Worm (Caenorhabditis elegans): ENCODE data around the gene set-2.

The set-2 gene

DNA sequence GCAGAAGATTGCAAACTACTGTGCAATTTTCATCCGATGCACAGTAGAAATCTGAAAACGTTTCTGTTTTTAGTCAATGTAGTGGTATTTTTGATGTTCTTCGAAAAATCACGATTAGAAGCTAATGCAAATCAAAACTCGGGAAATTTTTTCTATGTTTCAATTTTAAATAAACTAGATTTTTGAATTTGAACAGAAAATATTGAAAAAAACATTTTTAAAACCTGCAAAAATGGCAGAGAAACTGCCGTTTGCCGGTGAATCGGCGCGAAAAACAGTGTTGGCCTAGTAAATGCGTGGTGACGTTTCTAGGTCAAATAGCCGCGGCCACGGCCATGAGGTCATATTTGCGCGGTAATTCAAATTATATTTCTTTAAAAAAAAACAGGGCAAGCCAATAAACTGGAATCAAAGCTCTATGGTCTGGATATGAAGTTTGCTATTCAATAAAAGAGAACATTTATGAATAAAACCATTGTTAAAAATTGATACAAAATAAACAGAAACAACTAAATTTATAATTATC is at the start of gene set-2:
Gene set-2 (minus strand): TSS at position 51 of the 526 bp plus-strand sequence.
- TF ChIP-seq nhr-84 (tag; optimal IDR thresholded peaks at IDR 0.05) (no peak), unc-86 (tag; optimal IDR thresholded peaks at IDR 0.05) (peak; percentile 25), tlp-1 (tag; optimal IDR thresholded peaks at IDR 0.05) (no peak), aly-2 (tag; optimal IDR thresholded peaks at IDR 0.05) (peak; percentile 44), nhr-11 (tag; optimal IDR thresholded peaks at IDR 0.05) (no peak), nhr-28 (tag; optimal IDR thresholded peaks at IDR 0.05) (no peak), lin-13 (GFP tag; optimal IDR thresholded peaks at IDR 0.05) (peak; percentile 39), irx-1 (tag; optimal IDR thresholded peaks at IDR 0.05) (peak; percentile 87), lin-14 (GFP tag; optimal IDR thresholded peaks at IDR 0.05) (peak; percentile 63), ztf-11 (tag; optimal IDR thresholded peaks at IDR 0.05) (peak in 1 of 2 experiments; percentile 88), isw-1 (GFP tag; IDR thresholded peaks at IDR 0.05) (peak; percentile 70), xbp-1 (tag; optimal IDR thresholded peaks at IDR 0.05) (peak; percentile 75), lin-35 (GFP tag; optimal IDR thresholded peaks at IDR 0.05) (peak; percentile 95 to 96), nhr-19 (GFP tag; conservative IDR thresholded peaks at IDR 0.05) (peak; percentile 76), zip-4 (GFP tag; optimal IDR thresholded peaks at IDR 0.05) (no peak), blmp-1 (tag; optimal IDR thresholded peaks at IDR 0.05) (peak; percentile 44), unc-130 (tag; optimal IDR thresholded peaks at IDR 0.05) (no peak), egl-13 (tag; optimal IDR thresholded peaks at IDR 0.05) (peak; percentile 73), nhr-47 (tag; optimal IDR thresholded peaks at IDR 0.05) (peak; percentile 81), pax-3 (tag; optimal IDR thresholded peaks at IDR 0.05) (peak; percentile 78), zag-1 (tag; optimal IDR thresholded peaks at IDR 0.05) (no peak), mdl-1 (tag; optimal IDR thresholded peaks at IDR 0.05) (no peak), swsn-7 (tag; optimal IDR thresholded peaks at IDR 0.05) (peak; percentile 54), nhr-237 (tag; optimal IDR thresholded peaks at IDR 0.05) (no peak), jun-1 (tag; optimal IDR thresholded peaks at IDR 0.05) (peak; percentile 24), F16B12.6 (tag; optimal IDR thresholded peaks at IDR 0.05) (peak; percentile 54), snpc-4 (tag; optimal IDR thresholded peaks at IDR 0.05) (peak; percentile 38), vab-15 (tag; optimal IDR thresholded peaks at IDR 0.05) (no peak), lsy-2 (tag; optimal IDR thresholded peaks at IDR 0.05) (peak; percentile 62 to 76), ceh-90 (tag; optimal IDR thresholded peaks at IDR 0.05) (peak; percentile 91), dsc-1 (tag; optimal IDR thresholded peaks at IDR 0.05) (peak; percentile 69), mab-9 (GFP tag; IDR thresholded peaks at IDR 0.05) (no peak), lin-15B (tag; optimal IDR thresholded peaks at IDR 0.05) (peak; percentile 73), efl-3 (GFP tag; optimal IDR thresholded peaks at IDR 0.05) (no peak), elt-2 (tag; optimal IDR thresholded peaks at IDR 0.05) (peak; percentile 1), lin-39 (tag; optimal IDR thresholded peaks at IDR 0.05) (no peak), nhr-12 (tag; optimal IDR thresholded peaks at IDR 0.05) (no peak), sox-4 (tag; optimal IDR thresholded peaks at IDR 0.05) (peak; percentile 70), rnt-1 (tag; optimal IDR thresholded peaks at IDR 0.05) (peak; percentile 97), ceh-63 (GFP tag; optimal IDR thresholded peaks at IDR 0.05) (no peak), unc-30 (tag; optimal IDR thresholded peaks at IDR 0.05) (no peak), hlh-17 (GFP tag; optimal IDR thresholded peaks at IDR 0.05; ENCODE audit: borderline replicate concordance) (no peak), nhr-71 (tag; optimal IDR thresholded peaks at IDR 0.05) (peak; percentile 84), hpl-2 (GFP tag; optimal IDR thresholded peaks at IDR 0.05) (no peak), C04F5.9 (tag; optimal IDR thresholded peaks at IDR 0.05) (peak; percentile 47), sptf-1 (tag; optimal IDR thresholded peaks at IDR 0.05) (no peak), grh-1 (GFP tag; IDR thresholded peaks at IDR 0.05) (no peak), ztf-4 (tag; optimal IDR thresholded peaks at IDR 0.05) (no peak), fkh-10 (GFP tag; optimal IDR thresholded peaks at IDR 0.05) (no peak), ama-1 (optimal IDR thresholded peaks at IDR 0.05) (no peak), nhr-76 (tag; optimal IDR thresholded peaks at IDR 0.05) (no peak), elt-3 (tag; optimal IDR thresholded peaks at IDR 0.05) (no peak), unc-98 (GFP tag; IDR thresholded peaks at IDR 0.05) (peak; percentile 81), pqm-1 (tag; optimal IDR thresholded peaks at IDR 0.05) (no peak)

All from whole organism, L1 larva.